Worm (Caenorhabditis elegans) whole organism, L2 larva: Measurements from ENCODE around the gene C42D4.3.

Source experiments
- C34F6.9 ChIP-seq: fragments of 150-350 bp; optimal IDR thresholded peaks from 2 replicates; lab custom pipeline; 2014; ENCODE audit warnings: missing biosample characterization, missing genetic modification characterization
- Y55F3AM.14 ChIP-seq: fragments of 200-800 bp; sonication (Bioruptor generic); optimal IDR thresholded peaks from 2 replicates; lab custom pipeline; 2018; ENCODE audit warnings: mild to moderate bottlenecking, missing genetic modification characterization, missing compliant biosample characterization
- alr-1 ChIP-seq: fragments of 150-350 bp; optimal IDR thresholded peaks from 2 replicates; lab custom pipeline; 2014; ENCODE audit warnings: missing biosample characterization, missing genetic modification characterization
- aly-2 ChIP-seq: fragments of 150-350 bp; optimal IDR thresholded peaks from 2 replicates; lab custom pipeline; 2014; ENCODE audit warnings: missing biosample characterization, missing genetic modification characterization
- ama-1 ChIP-seq: fragments of 150-350 bp; optimal IDR thresholded peaks from 2 replicates; lab custom pipeline; 2018; ENCODE audit warnings: inconsistent platforms
- blmp-1 ChIP-seq: sonication (generic microtip); optimal IDR thresholded peaks from 2 replicates; lab custom pipeline; 2017; ENCODE audit warnings: missing genetic modification characterization, mild to moderate bottlenecking, missing compliant biosample characterization, antibody characterized with exemption, moderate library complexity; ENCODE audit not compliant: insufficient read depth
- ceh-82 ChIP-seq: fragments of 150-350 bp; optimal IDR thresholded peaks from 2 replicates; lab custom pipeline; 2014; ENCODE audit warnings: missing biosample characterization, missing genetic modification characterization
- crh-2 ChIP-seq: sonication (generic microtip); optimal IDR thresholded peaks from 2 replicates; lab custom pipeline; 2017; ENCODE audit warnings: missing biosample characterization, missing genetic modification characterization
- dmd-4 ChIP-seq: sonication (generic microtip); optimal IDR thresholded peaks from 2 replicates; lab custom pipeline; 2017; ENCODE audit warnings: missing biosample characterization, missing genetic modification characterization
- egl-27 ChIP-seq: sonication (generic microtip); optimal IDR thresholded peaks from 3 replicates; lab custom pipeline; 2017; ENCODE audit warnings: missing biosample characterization, missing genetic modification reagents, missing genetic modification characterization
- fos-1 ChIP-seq: fragments of 150-350 bp; optimal IDR thresholded peaks from 2 replicates; lab custom pipeline; 2014; ENCODE audit warnings: missing biosample characterization, missing genetic modification characterization
- gmeb-1 ChIP-seq: fragments of 150-350 bp; optimal IDR thresholded peaks from 2 replicates; lab custom pipeline; 2014; ENCODE audit warnings: missing biosample characterization, missing genetic modification characterization
- lin-11 ChIP-seq: fragments of 150-350 bp; sonication (generic microtip); optimal IDR thresholded peaks from 2 replicates; lab custom pipeline; 2014; ENCODE audit warnings: missing biosample characterization, missing genetic modification characterization, inconsistent platforms, mixed read lengths
- lin-13 ChIP-seq: fragments of 150-350 bp; optimal IDR thresholded peaks from 2 replicates; lab custom pipeline; 2014; ENCODE audit warnings: missing biosample characterization, missing genetic modification reagents, missing genetic modification characterization
- lin-39 ChIP-seq: fragments of 150-350 bp; optimal IDR thresholded peaks from 2 replicates; lab custom pipeline; 2014; ENCODE audit warnings: missing biosample characterization, missing genetic modification reagents, missing genetic modification characterization
- lsy-2 ChIP-seq, 2 experiments: fragments of 150-350 bp in 1 of 2; sonication (generic microtip) in 1 of 2; optimal IDR thresholded peaks; 2 replicates each; lab custom pipeline; 2014 to 2017; ENCODE audit warnings: missing biosample characterization in 2 of 2, missing genetic modification characterization in 2 of 2
- mab-5 ChIP-seq: fragments of 150-350 bp; optimal IDR thresholded peaks from 2 replicates; lab custom pipeline; 2014; ENCODE audit warnings: missing biosample characterization, missing genetic modification characterization
- mbf-1 ChIP-seq: sonication (generic microtip); optimal IDR thresholded peaks from 2 replicates; lab custom pipeline; 2017; ENCODE audit warnings: missing biosample characterization, missing genetic modification characterization
- mdl-1 ChIP-seq, 2 experiments: fragments of 150-350 bp in 1 of 2; sonication (generic microtip) in 1 of 2; optimal IDR thresholded peaks; 2 replicates each; lab custom pipeline; 2017; ENCODE audit warnings: missing biosample characterization in 2 of 2, missing genetic modification characterization in 2 of 2
- nhr-10 ChIP-seq: sonication (generic microtip); optimal IDR thresholded peaks from 2 replicates; lab custom pipeline; 2017; ENCODE audit warnings: missing biosample characterization, missing genetic modification characterization
- nhr-11 ChIP-seq: fragments of 150-350 bp; optimal IDR thresholded peaks from 2 replicates; lab custom pipeline; 2014; ENCODE audit warnings: missing biosample characterization, missing genetic modification characterization
- nhr-12 ChIP-seq: fragments of 150-350 bp; optimal IDR thresholded peaks from 2 replicates; lab custom pipeline; 2014; ENCODE audit warnings: missing biosample characterization, missing genetic modification characterization
- nhr-129 ChIP-seq: fragments of 150-350 bp; optimal IDR thresholded peaks from 2 replicates; lab custom pipeline; 2014; ENCODE audit warnings: missing biosample characterization, missing genetic modification characterization
- nhr-23 ChIP-seq: fragments of 150-350 bp; optimal IDR thresholded peaks from 2 replicates; lab custom pipeline; 2014; ENCODE audit warnings: missing biosample characterization, missing genetic modification reagents, missing genetic modification characterization
- nhr-237 ChIP-seq: fragments of 150-350 bp; optimal IDR thresholded peaks from 2 replicates; lab custom pipeline; 2014; ENCODE audit warnings: missing biosample characterization, missing genetic modification characterization
- nhr-25 ChIP-seq: fragments of 150-350 bp; sonication (generic microtip); optimal IDR thresholded peaks from 3 replicates; lab custom pipeline; 2014; ENCODE audit warnings: missing biosample characterization, missing genetic modification characterization
- nhr-77 ChIP-seq: fragments of 150-350 bp; optimal IDR thresholded peaks from 2 replicates; lab custom pipeline; 2014; ENCODE audit warnings: missing biosample characterization, missing genetic modification characterization
- sem-4 ChIP-seq: fragments of 150-350 bp; optimal IDR thresholded peaks from 2 replicates; lab custom pipeline; 2014; ENCODE audit warnings: missing biosample characterization, missing genetic modification reagents, missing genetic modification characterization
- skn-1 ChIP-seq: sonication (generic microtip); optimal IDR thresholded peaks from 2 replicates; lab custom pipeline; 2017; ENCODE audit warnings: missing biosample characterization, missing genetic modification characterization
- sma-9 ChIP-seq, 2 experiments: fragments of 150-350 bp in 1 of 2; sonication (generic microtip) in 1 of 2; optimal IDR thresholded peaks; 2 replicates each; lab custom pipeline; 2014 to 2016; ENCODE audit warnings: missing genetic modification characterization in 2 of 2, mild to moderate bottlenecking in 1 of 2, missing biosample characterization in 1 of 2, missing compliant biosample characterization in 1 of 2, missing genetic modification reagents in 1 of 2, moderate library complexity in 1 of 2
- snpc-4 ChIP-seq: fragments of 150-350 bp; optimal IDR thresholded peaks from 2 replicates; lab custom pipeline; 2014; ENCODE audit warnings: missing biosample characterization, missing genetic modification characterization
- unc-39 ChIP-seq: fragments of 150-350 bp; optimal IDR thresholded peaks from 2 replicates; lab custom pipeline; 2014; ENCODE audit warnings: missing biosample characterization, missing genetic modification characterization
- unc-55 ChIP-seq: fragments of 150-350 bp; sonication (generic microtip); optimal IDR thresholded peaks from 3 replicates; lab custom pipeline; 2014; ENCODE audit warnings: missing biosample characterization, missing genetic modification reagents, missing genetic modification characterization
- zag-1 ChIP-seq: fragments of 150-350 bp; optimal IDR thresholded peaks from 2 replicates; lab custom pipeline; 2014; ENCODE audit warnings: missing biosample characterization, missing genetic modification characterization
- ztf-1 ChIP-seq: fragments of 200-800 bp; sonication (Bioruptor generic); conservative IDR thresholded peaks from 2 replicates; pipeline ENCODE4 v1.3.6; 2022; ENCODE audit warnings: missing genetic modification characterization, missing compliant biosample characterization
- ztf-11 ChIP-seq: sonication (generic microtip); optimal IDR thresholded peaks from 2 replicates; lab custom pipeline; 2017; ENCODE audit warnings: missing biosample characterization, missing genetic modification characterization
- ztf-4 ChIP-seq: fragments of 150-350 bp; optimal IDR thresholded peaks from 2 replicates; lab custom pipeline; 2014; ENCODE audit warnings: missing biosample characterization, missing genetic modification characterization

Gene C42D4.3

ce11 chrIV:7154356-7154755 is 24.7 kb upstream of the C42D4.3 start, which contains the start of gene C34D4.2:
TSS of gene C34D4.2 (plus strand) at chrIV:7154656.
- TF ChIP-seq lin-39 (tag; lab: Kevin White, UChicago) (no peak), C34F6.9 (tag; lab: Kevin White, UChicago) (no peak), mdl-1 (tag; optimal IDR thresholded peaks at IDR 0.05; lab: Kevin White, UChicago) (no peak), ztf-1 (GFP tag; lab: Robert Waterston, UW) (no peak), ztf-4 (no peak), mab-5 (tag; lab: Kevin White, UChicago) (no peak), aly-2 (tag; lab: Kevin White, UChicago) (no peak), unc-39 (no peak), mbf-1 (no peak), dmd-4 (tag; lab: Kevin White, UChicago) (no peak), nhr-12 (tag; lab: Kevin White, UChicago) (no peak), skn-1 (tag; lab: Kevin White, UChicago) (no peak), unc-55 (GFP tag; lab: Kevin White, UChicago) (no peak), sem-4 (no peak)

ce11 chrIV:7156356-7156755 is 22.7 kb upstream of the C42D4.3 start, which contains the start of gene maph-9:
TSS of gene maph-9 (plus strand) at chrIV:7156628.
- peak; percentile 33 for TF ChIP-seq C34F6.9 (tag; lab: Kevin White, UChicago)
- no peak for TF ChIP-seq nhr-11 (tag; lab: Kevin White, UChicago)
- TF ChIP-seq, all 48 proteins: peak for 1

ce11 chrIV:7158161-7158560 is 20.9 kb upstream of the C42D4.3 start:
- TF ChIP-seq nhr-77 (tag; lab: Kevin White, UChicago) (no peak), nhr-11 (tag; lab: Kevin White, UChicago) (no peak), fos-1 (tag; lab: Kevin White, UChicago) (no peak), egl-27 (tag; lab: Kevin White, UChicago) (no peak), ztf-11 (tag; lab: Kevin White, UChicago) (no peak), unc-55 (GFP tag; lab: Kevin White, UChicago) (no peak), sma-9 (GFP tag; optimal IDR thresholded peaks at IDR 0.05; lab: Kevin White, UChicago) (no peak), sma-9 (tag; optimal IDR thresholded peaks at IDR 0.05; lab: Kevin White, UChicago) (no peak), ztf-1 (GFP tag; lab: Robert Waterston, UW) (no peak), snpc-4 (no peak), nhr-25 (no peak)

ce11 chrIV:7159586-7159985 is 19.5 kb upstream of the C42D4.3 start:
- no peak for TF ChIP-seq nhr-25
- TF ChIP-seq, all 48 proteins: peak for 0

- TF ChIP-seq unc-39 = no peak
- no peak for TF ChIP-seq lin-13 (GFP tag; lab: Kevin White, UChicago)
- no peak for TF ChIP-seq lin-11 (tag; lab: Kevin White, UChicago)
- no peak for TF ChIP-seq egl-27 (tag; lab: Kevin White, UChicago)
- peak; percentile 63 for TF ChIP-seq C34F6.9 (tag; lab: Kevin White, UChicago)
- TF ChIP-seq ama-1 (lab: Kevin White, UChicago) = no peak
- TF ChIP-seq nhr-10 (tag; lab: Kevin White, UChicago) = no peak
- no peak for TF ChIP-seq blmp-1 (tag; lab: Kevin White, UChicago)
- no peak for TF ChIP-seq dmd-4 (tag; lab: Kevin White, UChicago)
- TF ChIP-seq ztf-11 (tag; lab: Kevin White, UChicago) = no peak
- TF ChIP-seq unc-55 (GFP tag; lab: Kevin White, UChicago) = no peak
- TF ChIP-seq crh-2 (tag; lab: Kevin White, UChicago) = no peak
- peak; percentile 83 for TF ChIP-seq gmeb-1 (tag; lab: Kevin White, UChicago)
- no peak for TF ChIP-seq ceh-82 (tag; lab: Kevin White, UChicago)
- no peak for TF ChIP-seq snpc-4
- no peak for TF ChIP-seq nhr-77 (tag; lab: Kevin White, UChicago)
- no peak for TF ChIP-seq nhr-23 (tag; lab: Kevin White, UChicago)
- no peak for TF ChIP-seq nhr-237 (tag; lab: Kevin White, UChicago)
- no peak for TF ChIP-seq alr-1 (tag; lab: Kevin White, UChicago)
- no peak for TF ChIP-seq zag-1 (tag; lab: Kevin White, UChicago)
- no peak for TF ChIP-seq mdl-1 (tag; optimal IDR thresholded peaks at IDR 0.05; lab: Kevin White, UChicago)
- TF ChIP-seq mbf-1 = no peak
- TF ChIP-seq fos-1 (tag; lab: Kevin White, UChicago) = no peak
- no peak for TF ChIP-seq Y55F3AM.14 (GFP tag; lab: Kevin White, UChicago)
- TF ChIP-seq lsy-2 (tag; optimal IDR thresholded peaks at IDR 0.05; lab: Kevin White, UChicago) = peak in 1 of 2 experiments; percentile 56
- TF ChIP-seq lin-39 (tag; lab: Kevin White, UChicago) = no peak
- no peak for TF ChIP-seq sma-9 (GFP tag; optimal IDR thresholded peaks at IDR 0.05; lab: Kevin White, UChicago)
- TF ChIP-seq sma-9 (tag; optimal IDR thresholded peaks at IDR 0.05; lab: Kevin White, UChicago) = no peak
- TF ChIP-seq nhr-129 (tag; lab: Kevin White, UChicago) = peak; percentile 85
Observed at ce11 chrIV:7165723-7166122, 13.3 kb upstream of the C42D4.3 start, which contains the start of gene rpc-1. TSS of gene rpc-1 (minus strand) at chrIV:7165748.
